Worm (Caenorhabditis elegans) whole organism, midembryonic: ENCODE data around the gene C46F9.5.

ENCODE experiments used
- T22C8.4 ChIP-seq: fragments of 200-800 bp; sonication (Bioruptor generic); IDR thresholded peaks from 2 replicates; pipeline ENCODE4 v1.3.6; 2022; ENCODE audit warnings: missing genetic modification characterization, missing compliant biosample characterization
- cog-1 ChIP-seq: sonication (generic microtip); optimal IDR thresholded peaks from 2 replicates; lab custom pipeline; 2016; ENCODE audit warnings: missing genetic modification characterization, missing compliant biosample characterization
- flt-1 ChIP-seq: fragments of 200-800 bp; sonication (Bioruptor generic); IDR thresholded peaks from 2 replicates; pipeline ENCODE4 v1.3.6; 2022; ENCODE audit warnings: missing genetic modification characterization, missing compliant biosample characterization
- klf-2 ChIP-seq: fragments of 200-800 bp; sonication (Bioruptor generic); conservative IDR thresholded peaks from 2 replicates; pipeline ENCODE4 v1.3.6; 2022; ENCODE audit warnings: missing genetic modification reagents, missing genetic modification characterization, missing compliant biosample characterization
- med-1 ChIP-seq: sonication (generic microtip); optimal IDR thresholded peaks from 2 replicates; lab custom pipeline; 2017; ENCODE audit warnings: missing genetic modification characterization, mild to moderate bottlenecking, missing compliant biosample characterization, antibody characterized with exemption, missing genetic modification reagents; ENCODE audit not compliant: insufficient read depth
- ref-1 ChIP-seq: fragments of 200-800 bp; sonication (Bioruptor generic); conservative IDR thresholded peaks from 2 replicates; pipeline ENCODE4 v1.3.6; 2022; ENCODE audit warnings: missing genetic modification reagents, missing genetic modification characterization, missing compliant biosample characterization
- tab-1 ChIP-seq: fragments of 200-800 bp; sonication (Bioruptor generic); IDR thresholded peaks from 2 replicates; pipeline ENCODE4 v1.3.6; 2022; ENCODE audit warnings: missing genetic modification characterization, missing compliant biosample characterization
- ztf-23 ChIP-seq: fragments of 200-800 bp; sonication (Bioruptor generic); IDR thresholded peaks from 2 replicates; pipeline ENCODE4 v1.3.6; 2022; ENCODE audit warnings: missing genetic modification reagents, missing genetic modification characterization, missing compliant biosample characterization
- ztf-29 ChIP-seq: fragments of 200-800 bp; sonication (Bioruptor generic); IDR thresholded peaks from 2 replicates; pipeline ENCODE4 v1.3.6; 2022; ENCODE audit warnings: missing genetic modification reagents, missing genetic modification characterization, missing compliant biosample characterization

C46F9.5 gene

ce11 chrII:1865683-1866431, 29.5 kb upstream of the C46F9.5 start, which contains the start of gene math-15:
TSS of gene math-15 (plus strand) at chrII:1866381.
- TF ChIP-seq klf-2 (GFP tag; lab: Robert Waterston, UW): no peak
- no peak for TF ChIP-seq med-1 (GFP tag; lab: Kevin White, UChicago)
- TF ChIP-seq ref-1 (GFP tag; lab: Robert Waterston, UW): no peak
- TF ChIP-seq flt-1 (GFP tag; lab: Robert Waterston, UW): no peak
- no peak for TF ChIP-seq ztf-23
- TF ChIP-seq ztf-29 (GFP tag; lab: Robert Waterston, UW): no peak
- no peak for TF ChIP-seq tab-1 (GFP tag; lab: Robert Waterston, UW)
- no peak for TF ChIP-seq cog-1 (tag; lab: Kevin White, UChicago)
- TF ChIP-seq T22C8.4 (GFP tag; lab: Robert Waterston, UW): no peak

DNA sequence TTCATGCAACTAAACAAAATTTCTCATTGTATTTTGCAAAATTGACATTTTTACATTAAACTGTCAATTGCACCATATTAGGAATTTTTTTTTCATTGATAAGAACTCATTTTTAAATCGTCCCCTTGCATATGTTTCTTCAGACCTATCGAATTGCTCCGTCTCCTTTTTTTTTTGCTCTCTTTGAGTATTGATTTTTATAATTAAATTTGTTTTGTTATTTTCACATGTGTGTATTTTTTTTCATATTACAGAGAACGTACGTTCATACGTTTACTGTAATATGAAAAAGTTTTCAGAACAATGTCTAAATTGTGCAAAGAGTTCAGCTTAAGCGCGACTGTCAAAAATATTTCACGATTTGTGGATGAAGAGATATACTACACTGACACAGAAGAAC, 26.3 kb upstream of the C46F9.5 start, which contains the start of gene math-14:
Gene math-14, plus strand, starts transcription at position 301 of the 400 bp plus-strand sequence.
- TF ChIP-seq flt-1 (GFP tag; lab: Robert Waterston, UW): no peak
- TF ChIP-seq ref-1 (GFP tag; lab: Robert Waterston, UW): no peak
- no peak for TF ChIP-seq tab-1 (GFP tag; lab: Robert Waterston, UW)
- no peak for TF ChIP-seq T22C8.4 (GFP tag; lab: Robert Waterston, UW)
- no peak for TF ChIP-seq med-1 (GFP tag; lab: Kevin White, UChicago)
- no peak for TF ChIP-seq ztf-23
- no peak for TF ChIP-seq cog-1 (tag; lab: Kevin White, UChicago)
- no peak for TF ChIP-seq klf-2 (GFP tag; lab: Robert Waterston, UW)
- no peak for TF ChIP-seq ztf-29 (GFP tag; lab: Robert Waterston, UW)

DNA sequence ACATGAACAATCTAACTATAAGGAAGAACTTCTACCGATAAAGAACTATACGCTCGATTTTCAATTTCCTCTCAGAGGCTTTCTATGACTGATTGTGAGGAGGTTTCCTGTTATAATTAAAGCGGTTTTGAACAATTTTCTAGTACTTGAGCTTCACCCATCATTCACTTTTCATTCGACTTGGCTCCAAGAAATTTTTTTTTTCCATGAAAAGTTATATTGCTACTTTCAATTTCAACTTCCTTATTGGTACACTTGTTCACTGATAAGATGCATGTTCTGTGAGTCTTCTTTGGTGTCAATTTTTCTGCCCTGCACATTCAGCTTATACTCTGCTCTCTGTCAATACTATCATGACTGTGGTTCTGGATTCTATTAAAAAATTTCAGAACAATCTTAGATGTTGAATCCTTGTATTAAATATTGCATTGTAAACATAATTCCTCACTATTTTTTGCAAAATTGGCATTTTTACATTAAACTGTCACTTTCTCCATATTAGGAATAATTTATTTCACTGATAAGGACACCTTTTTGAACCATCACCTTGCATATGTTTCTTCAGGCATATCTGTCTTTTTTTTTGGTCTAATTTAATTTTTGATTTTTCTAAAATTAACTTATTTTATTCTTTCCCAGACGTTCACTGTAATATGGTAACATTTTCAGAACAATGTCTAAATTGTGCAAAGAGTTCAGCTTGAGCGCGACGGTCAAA, 24.3 kb upstream of the C46F9.5 start, which contains the start of gene math-10:
Gene math-10, plus strand, starts transcription at position 668 of the 718 bp plus-strand sequence.
- TF ChIP-seq T22C8.4 (GFP tag; lab: Robert Waterston, UW) (no peak), cog-1 (tag; lab: Kevin White, UChicago) (no peak), med-1 (GFP tag; lab: Kevin White, UChicago) (no peak)

- TF ChIP-seq ztf-23 (no peak), cog-1 (tag; lab: Kevin White, UChicago) (no peak), ztf-29 (GFP tag; lab: Robert Waterston, UW) (no peak), tab-1 (GFP tag; lab: Robert Waterston, UW) (no peak), med-1 (GFP tag; lab: Kevin White, UChicago) (no peak), flt-1 (GFP tag; lab: Robert Waterston, UW) (no peak), ref-1 (GFP tag; lab: Robert Waterston, UW) (no peak), klf-2 (GFP tag; lab: Robert Waterston, UW) (no peak), T22C8.4 (GFP tag; lab: Robert Waterston, UW) (no peak)
Observed at ce11 chrII:1875658-1876057, 19.7 kb upstream of the C46F9.5 start, which contains the start of gene math-13. TSS of gene math-13 (plus strand) at chrII:1875958.

ce11 chrII:1878663-1879062, 16.7 kb upstream of the C46F9.5 start, which contains the start of gene math-16:
TSS of gene math-16 (minus strand) at chrII:1878763.
- TF ChIP-seq flt-1 (GFP tag; lab: Robert Waterston, UW) (no peak), klf-2 (GFP tag; lab: Robert Waterston, UW) (no peak), med-1 (GFP tag; lab: Kevin White, UChicago) (no peak), ztf-29 (GFP tag; lab: Robert Waterston, UW) (no peak), T22C8.4 (GFP tag; lab: Robert Waterston, UW) (no peak), ztf-23 (no peak), cog-1 (tag; lab: Kevin White, UChicago) (no peak), tab-1 (GFP tag; lab: Robert Waterston, UW) (no peak), ref-1 (GFP tag; lab: Robert Waterston, UW) (no peak)

DNA sequence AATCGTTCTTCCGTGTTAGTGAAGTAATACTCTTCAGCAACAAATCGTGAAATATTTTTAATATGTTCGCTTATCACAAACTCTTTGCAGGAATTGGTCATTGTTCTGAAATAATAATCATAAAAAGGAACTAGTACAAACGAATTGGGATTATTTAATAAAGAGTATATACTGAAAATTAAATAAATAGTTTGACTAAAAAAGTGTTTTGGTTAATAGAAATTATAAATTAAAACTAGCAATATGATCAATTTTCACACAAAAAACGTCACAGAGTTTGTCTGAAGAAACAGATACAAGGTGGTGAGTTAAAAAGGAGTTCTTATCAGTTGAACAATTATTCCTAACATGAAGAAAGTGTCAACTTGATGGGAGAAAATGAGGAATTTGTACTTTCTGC, 12.7 kb upstream of the C46F9.5 start, which contains the start of gene math-5:
Gene math-5, minus strand, starts transcription at position 101 of the 400 bp plus-strand sequence.
- no peak for TF ChIP-seq klf-2 (GFP tag; lab: Robert Waterston, UW)
- TF ChIP-seq ref-1 (GFP tag; lab: Robert Waterston, UW): no peak
- no peak for TF ChIP-seq flt-1 (GFP tag; lab: Robert Waterston, UW)
- TF ChIP-seq ztf-23: no peak
- TF ChIP-seq med-1 (GFP tag; lab: Kevin White, UChicago): no peak
- TF ChIP-seq T22C8.4 (GFP tag; lab: Robert Waterston, UW): no peak
- no peak for TF ChIP-seq ztf-29 (GFP tag; lab: Robert Waterston, UW)

ce11 chrII:1884635-1885034, 10.7 kb upstream of the C46F9.5 start, which contains the start of gene math-6:
TSS of gene math-6 (minus strand) at chrII:1884735.
- TF ChIP-seq ref-1 (GFP tag; lab: Robert Waterston, UW) (no peak), flt-1 (GFP tag; lab: Robert Waterston, UW) (no peak), ztf-23 (no peak), T22C8.4 (GFP tag; lab: Robert Waterston, UW) (no peak), klf-2 (GFP tag; lab: Robert Waterston, UW) (no peak), tab-1 (GFP tag; lab: Robert Waterston, UW) (no peak), cog-1 (tag; lab: Kevin White, UChicago) (no peak), ztf-29 (GFP tag; lab: Robert Waterston, UW) (no peak), med-1 (GFP tag; lab: Kevin White, UChicago) (no peak)

- TF ChIP-seq tab-1 (GFP tag; lab: Robert Waterston, UW): no peak
- no peak for TF ChIP-seq cog-1 (tag; lab: Kevin White, UChicago)
- no peak for TF ChIP-seq med-1 (GFP tag; lab: Kevin White, UChicago)
- no peak for TF ChIP-seq T22C8.4 (GFP tag; lab: Robert Waterston, UW)
- no peak for TF ChIP-seq klf-2 (GFP tag; lab: Robert Waterston, UW)
- no peak for TF ChIP-seq ztf-23
- no peak for TF ChIP-seq ref-1 (GFP tag; lab: Robert Waterston, UW)
- no peak for TF ChIP-seq flt-1 (GFP tag; lab: Robert Waterston, UW)
- no peak for TF ChIP-seq ztf-29 (GFP tag; lab: Robert Waterston, UW)
Observed at ce11 chrII:1886379-1886778, 9.0 kb upstream of the C46F9.5 start, which contains the start of gene math-7. TSS of gene math-7 (minus strand) at chrII:1886479.
